Fruit fly (Drosophila melanogaster) whole organism, embryonic: ENCODE data around the gene HP1b.

ENCODE experiments used
- CG10979 ChIP-seq: fragments of 200-800 bp; sonication (Bioruptor generic); optimal IDR thresholded peaks from 2 replicates; lab custom pipeline; 2018; ENCODE audit warnings: missing biosample characterization, mild to moderate bottlenecking, missing genetic modification characterization, moderate library complexity
- CG11723 ChIP-seq: fragments of 200-800 bp; sonication (Bioruptor generic); optimal IDR thresholded peaks from 2 replicates; lab custom pipeline; 2017; ENCODE audit warnings: missing biosample characterization, mild to moderate bottlenecking, missing genetic modification characterization
- CG13894 ChIP-seq: fragments of 200-800 bp; sonication (Bioruptor generic); optimal IDR thresholded peaks from 3 replicates; lab custom pipeline; 2018; ENCODE audit warnings: missing biosample characterization, mild to moderate bottlenecking, missing genetic modification characterization, moderate library complexity
- CG1832 ChIP-seq: fragments of 200-800 bp; sonication (Bioruptor generic); optimal IDR thresholded peaks from 2 replicates; lab custom pipeline; 2017; ENCODE audit warnings: missing biosample characterization, mild to moderate bottlenecking, missing genetic modification characterization, inconsistent platforms
- CG30403 ChIP-seq: fragments of 200-800 bp; sonication (Bioruptor generic); optimal IDR thresholded peaks from 3 replicates; lab custom pipeline; 2016; ENCODE audit warnings: missing biosample characterization, missing genetic modification characterization
- CG31441 ChIP-seq: fragments of 200-800 bp; sonication (Bioruptor generic); IDR thresholded peaks from 2 replicates; pipeline ENCODE4 v1.3.6; 2022; ENCODE audit warnings: missing biosample characterization, missing genetic modification characterization
- CG34224 ChIP-seq: fragments of 200-800 bp; sonication (Bioruptor generic); IDR thresholded peaks from 3 replicates; pipeline ENCODE4 v1.3.6; 2022; ENCODE audit warnings: missing biosample characterization, missing genetic modification characterization; ENCODE audit not compliant: partially characterized antibody
- CG43689 ChIP-seq: fragments of 200-800 bp; sonication (Bioruptor generic); IDR thresholded peaks from 2 replicates; pipeline ENCODE4 v1.3.6; 2022; ENCODE audit warnings: missing biosample characterization, missing genetic modification characterization
- CG6683 ChIP-seq: fragments of 200-800 bp; sonication (Bioruptor generic); optimal IDR thresholded peaks from 2 replicates; lab custom pipeline; 2017; ENCODE audit warnings: missing biosample characterization, mild to moderate bottlenecking, missing genetic modification characterization, missing genetic modification reagents
- CG6854 ChIP-seq: fragments of 200-800 bp; sonication (Bioruptor generic); optimal IDR thresholded peaks from 3 replicates; lab custom pipeline; 2017; ENCODE audit warnings: missing biosample characterization, mild to moderate bottlenecking, missing genetic modification characterization
- CG8388 ChIP-seq: fragments of 200-800 bp; sonication (Bioruptor generic); optimal IDR thresholded peaks from 2 replicates; lab custom pipeline; 2019; ENCODE audit warnings: missing biosample characterization, mild to moderate bottlenecking, missing genetic modification characterization, moderate library complexity
- CG8478 ChIP-seq: fragments of >200 bp; optimal IDR thresholded peaks from 2 replicates; lab custom pipeline; 2018
- CG9215 ChIP-seq: fragments of 200-800 bp; sonication (Bioruptor generic); IDR thresholded peaks from 2 replicates; pipeline ENCODE4 v1.3.6; 2022; ENCODE audit warnings: missing biosample characterization, missing genetic modification characterization
- CHES-1-like ChIP-seq: fragments of 200-800 bp; sonication (Bioruptor generic); optimal IDR thresholded peaks from 2 replicates; lab custom pipeline; 2016; ENCODE audit warnings: missing biosample characterization, missing genetic modification characterization
- CkIIα-i1 ChIP-seq: fragments of 200-800 bp; sonication (Bioruptor generic); IDR thresholded peaks from 2 replicates; pipeline ENCODE4 v1.3.6; 2022; ENCODE audit warnings: missing biosample characterization, missing genetic modification characterization
- CoRest ChIP-seq: fragments of 200-800 bp; sonication (Bioruptor generic); optimal IDR thresholded peaks from 3 replicates; lab custom pipeline; 2018; ENCODE audit warnings: missing biosample characterization, mild to moderate bottlenecking, missing genetic modification characterization, moderate library complexity
- D19A ChIP-seq: fragments of 200-800 bp; optimal IDR thresholded peaks from 3 replicates; lab custom pipeline; 2019; ENCODE audit warnings: missing biosample characterization, mild to moderate bottlenecking, missing genetic modification characterization, moderate library complexity
- D19B ChIP-seq: fragments of 200-800 bp; sonication (Bioruptor generic); optimal IDR thresholded peaks from 2 replicates; lab custom pipeline; 2017; ENCODE audit warnings: missing biosample characterization, mild to moderate bottlenecking, missing genetic modification characterization
- Dp ChIP-seq: fragments of 200-800 bp; sonication (Bioruptor generic); optimal IDR thresholded peaks from 2 replicates; lab custom pipeline; 2018; ENCODE audit warnings: missing biosample characterization, mild to moderate bottlenecking, missing genetic modification characterization, moderate library complexity
- ERR ChIP-seq: fragments of 200-800 bp; sonication (Bioruptor generic); optimal IDR thresholded peaks from 2 replicates; lab custom pipeline; 2016; ENCODE audit warnings: missing biosample characterization, missing genetic modification characterization
- Elba2 ChIP-seq: fragments of 200-800 bp; sonication (Bioruptor generic); optimal IDR thresholded peaks from 3 replicates; lab custom pipeline; 2016; ENCODE audit warnings: missing biosample characterization, missing genetic modification characterization
- Hmx ChIP-seq: fragments of 200-800 bp; sonication (Bioruptor generic); optimal IDR thresholded peaks from 2 replicates; lab custom pipeline; 2016; ENCODE audit warnings: missing biosample characterization, missing genetic modification characterization
- Hsf ChIP-seq: fragments of 200-800 bp; sonication (Bioruptor generic); optimal IDR thresholded peaks from 3 replicates; lab custom pipeline; 2016; ENCODE audit warnings: missing biosample characterization, missing genetic modification characterization
- Max ChIP-seq: fragments of 200-800 bp; sonication (Bioruptor generic); optimal IDR thresholded peaks from 2 replicates; lab custom pipeline; 2016; ENCODE audit warnings: missing biosample characterization, mild to moderate bottlenecking, missing genetic modification characterization
- Mes4 ChIP-seq: fragments of 200-800 bp; sonication (Bioruptor generic); optimal IDR thresholded peaks from 2 replicates; lab custom pipeline; 2016; ENCODE audit warnings: missing biosample characterization, missing genetic modification characterization
- Nf-YC ChIP-seq: fragments of 200-800 bp; optimal IDR thresholded peaks from 3 replicates; lab custom pipeline; 2019; ENCODE audit warnings: missing biosample characterization, mild to moderate bottlenecking, missing genetic modification characterization, moderate library complexity
- NfI ChIP-seq: fragments of 200-800 bp; sonication (Bioruptor generic); optimal IDR thresholded peaks from 3 replicates; lab custom pipeline; 2018; ENCODE audit warnings: missing biosample characterization, mild to moderate bottlenecking, missing genetic modification characterization, moderate library complexity
- Rfx ChIP-seq: fragments of 200-800 bp; sonication (Bioruptor generic); IDR thresholded peaks from 2 replicates; pipeline ENCODE4 v1.3.6; 2022; ENCODE audit warnings: missing biosample characterization, missing genetic modification characterization
- Stat92E ChIP-seq, 3 experiments: fragments of >200 bp in 2 of 3; fragments of 200-800 bp in 1 of 3; sonication (Bioruptor generic) in 1 of 3; optimal IDR thresholded peaks; 2 replicates each; lab custom pipeline; 2017 to 2019; ENCODE audit warnings: missing biosample characterization in 3 of 3, missing genetic modification characterization in 3 of 3, mild to moderate bottlenecking in 1 of 3, moderate library complexity in 1 of 3
- al ChIP-seq: fragments of 200-800 bp; sonication (Bioruptor generic); IDR thresholded peaks from 2 replicates; pipeline ENCODE4 v1.3.6; 2022; ENCODE audit warnings: missing biosample characterization, missing genetic modification characterization
- az2 ChIP-seq: fragments of 200-800 bp; sonication (Bioruptor generic); optimal IDR thresholded peaks from 3 replicates; lab custom pipeline; 2016; ENCODE audit warnings: missing biosample characterization, missing genetic modification characterization
- bab2 ChIP-seq: fragments of 200-800 bp; sonication (Bioruptor generic); optimal IDR thresholded peaks from 2 replicates; lab custom pipeline; 2016; ENCODE audit warnings: missing biosample characterization, missing genetic modification characterization
- dati ChIP-seq: fragments of 200-800 bp; sonication (Bioruptor generic); IDR thresholded peaks from 2 replicates; pipeline ENCODE4 v1.3.6; 2022; ENCODE audit warnings: missing biosample characterization, missing genetic modification characterization
- dmrt11E ChIP-seq: fragments of 200-800 bp; sonication (Bioruptor generic); optimal IDR thresholded peaks from 3 replicates; lab custom pipeline; 2018; ENCODE audit warnings: missing biosample characterization, mild to moderate bottlenecking, missing genetic modification characterization, moderate library complexity
- dmrt99B ChIP-seq: fragments of 200-800 bp; sonication (Bioruptor generic); optimal IDR thresholded peaks from 2 replicates; lab custom pipeline; 2018; ENCODE audit warnings: missing biosample characterization, mild to moderate bottlenecking, missing genetic modification characterization, moderate library complexity
- en ChIP-seq: fragments of 200-800 bp; sonication (Bioruptor generic); optimal IDR thresholded peaks from 2 replicates; lab custom pipeline; 2016; ENCODE audit warnings: missing biosample characterization, missing genetic modification characterization
- eve ChIP-seq, 2 experiments: fragments of >200 bp; optimal IDR thresholded peaks; 2 replicates each; lab custom pipeline; 2017; ENCODE audit warnings: missing biosample characterization in 2 of 2, missing genetic modification characterization in 2 of 2
- fd96Cb ChIP-seq: fragments of 200-800 bp; sonication (Bioruptor generic); optimal IDR thresholded peaks from 2 replicates; lab custom pipeline; 2018; ENCODE audit warnings: missing biosample characterization, mild to moderate bottlenecking, missing genetic modification characterization, moderate library complexity
- fu2 ChIP-seq: fragments of 200-800 bp; sonication (Bioruptor generic); optimal IDR thresholded peaks from 2 replicates; lab custom pipeline; 2016; ENCODE audit warnings: missing biosample characterization, missing genetic modification characterization
- gcm ChIP-seq: fragments of 200-800 bp; sonication (Bioruptor generic); optimal IDR thresholded peaks from 2 replicates; lab custom pipeline; 2019; ENCODE audit warnings: missing biosample characterization, mild to moderate bottlenecking, missing genetic modification characterization, moderate library complexity
- gt ChIP-seq: fragments of 200-800 bp; sonication (Bioruptor generic); IDR thresholded peaks from 2 replicates; pipeline ENCODE4 v1.3.6; 2022; ENCODE audit warnings: missing biosample characterization, missing genetic modification characterization
- her ChIP-seq: fragments of 200-800 bp; sonication (Bioruptor generic); optimal IDR thresholded peaks from 2 replicates; lab custom pipeline; 2016; ENCODE audit warnings: missing biosample characterization, missing genetic modification characterization
- jing ChIP-seq: fragments of 200-800 bp; sonication (Bioruptor generic); optimal IDR thresholded peaks from 2 replicates; lab custom pipeline; 2018; ENCODE audit warnings: missing biosample characterization, mild to moderate bottlenecking, missing genetic modification characterization
- kni ChIP-seq: fragments of 200-800 bp; sonication (Bioruptor generic); optimal IDR thresholded peaks from 3 replicates; lab custom pipeline; 2017; ENCODE audit warnings: mild to moderate bottlenecking, missing biosample characterization, missing genetic modification reagents, missing genetic modification characterization
- nerfin-2 ChIP-seq: fragments of 200-800 bp; sonication (Bioruptor generic); IDR thresholded peaks from 2 replicates; pipeline ENCODE4 v1.3.6; 2022; ENCODE audit warnings: missing biosample characterization, missing genetic modification characterization; ENCODE audit not compliant: partially characterized antibody
- pho ChIP-seq: fragments of 200-800 bp; sonication (Bioruptor generic); optimal IDR thresholded peaks from 2 replicates; lab custom pipeline; 2016; ENCODE audit warnings: missing biosample characterization, missing genetic modification characterization
- phol ChIP-seq: fragments of 200-800 bp; sonication (Bioruptor generic); optimal IDR thresholded peaks from 3 replicates; lab custom pipeline; 2018; ENCODE audit warnings: missing biosample characterization, mild to moderate bottlenecking, missing genetic modification characterization, moderate library complexity
- pita ChIP-seq: fragments of 200-800 bp; sonication (Bioruptor generic); optimal IDR thresholded peaks from 2 replicates; lab custom pipeline; 2017; ENCODE audit warnings: missing biosample characterization, mild to moderate bottlenecking, missing genetic modification characterization
- sens ChIP-seq: fragments of 200-800 bp; sonication (Bioruptor generic); peaks from one replicate; lab custom pipeline; 2016; ENCODE audit warnings: missing biosample characterization, missing genetic modification characterization
- slp2 ChIP-seq: fragments of 200-800 bp; sonication (Bioruptor generic); optimal IDR thresholded peaks from 2 replicates; lab custom pipeline; 2016; ENCODE audit warnings: missing biosample characterization, missing genetic modification characterization
- tup ChIP-seq: fragments of 200-800 bp; sonication (Bioruptor generic); optimal IDR thresholded peaks from 2 replicates; lab custom pipeline; 2016; ENCODE audit warnings: missing biosample characterization, mild to moderate bottlenecking, missing genetic modification characterization, moderate library complexity
- zfh2 ChIP-seq: fragments of 200-800 bp; sonication (Bioruptor generic); optimal IDR thresholded peaks from 2 replicates; lab custom pipeline; 2016; ENCODE audit warnings: missing biosample characterization, missing genetic modification characterization

Gene HP1b

DNA sequence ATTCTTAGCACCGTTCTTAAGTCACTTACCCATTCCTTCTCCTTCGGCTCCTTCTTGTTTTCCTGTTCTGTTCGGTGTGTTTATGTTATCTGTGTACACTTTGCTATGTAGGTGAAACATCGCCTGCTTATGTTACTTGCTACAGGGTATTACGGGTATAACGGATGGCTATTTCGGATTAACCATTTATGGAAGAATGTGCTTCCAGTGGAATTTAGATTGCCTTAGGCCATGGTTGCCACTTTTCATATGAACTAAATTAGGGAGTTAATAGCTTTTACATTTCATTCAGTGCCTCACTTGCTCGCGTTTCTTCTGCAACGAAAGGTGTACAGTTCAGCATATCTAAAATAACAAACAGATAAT lies 32.5 kb upstream of the HP1b start:
- TF ChIP-seq CG34224 (GFP tag; lab: Robert Waterston, UW) (no peak), Stat92E (GFP tag; optimal IDR thresholded peaks at IDR 0.05; lab: Kevin White, UChicago) (no peak), CkIIα-i1 (GFP tag; lab: Robert Waterston, UW) (no peak), kni (GFP tag; lab: Kevin White, UChicago) (peak; percentile 75), bab2 (GFP tag; lab: Kevin White, UChicago) (no peak), Hsf (GFP tag; lab: Kevin White, UChicago) (peak; percentile 31), CHES-1-like (GFP tag; lab: Kevin White, UChicago) (no peak), NfI (GFP tag; lab: Kevin White, UChicago) (peak; percentile 10), gt (no peak), D19B (GFP tag; lab: Kevin White, UChicago) (peak; percentile 70), Elba2 (GFP tag; lab: Kevin White, UChicago) (no peak), CG10979 (tag; lab: Kevin White, UChicago) (peak; percentile 14), CG13894 (tag; lab: Kevin White, UChicago) (no peak), eve (GFP tag; optimal IDR thresholded peaks at IDR 0.05; lab: Kevin White, UChicago) (no peak), jing (GFP tag; lab: Kevin White, UChicago) (peak; percentile 9), Hmx (GFP tag; lab: Kevin White, UChicago) (no peak), al (no peak), CG11723 (GFP tag; lab: Kevin White, UChicago) (no peak), CG8388 (GFP tag; lab: Kevin White, UChicago) (peak; percentile 28), Rfx (GFP tag; lab: Robert Waterston, UW) (no peak), CG43689 (GFP tag; lab: Robert Waterston, UW) (no peak), CG31441 (GFP tag; lab: Robert Waterston, UW) (0 out of 2 replicates have a peak, but pooled peaks have one; percentile 50), CG1832 (GFP tag; lab: Kevin White, UChicago) (no peak), phol (peak; percentile 28), pho (GFP tag; lab: Kevin White, UChicago) (no peak), dati (GFP tag; lab: Robert Waterston, UW) (no peak), Max (GFP tag; lab: Kevin White, UChicago) (no peak), pita (no peak), CoRest (peak; percentile 35), CG6683 (no peak), D19A (tag; lab: Kevin White, UChicago) (peak; percentile 31), az2 (peak; percentile 17), slp2 (GFP tag; lab: Kevin White, UChicago) (peak; percentile 43), dmrt11E (tag; lab: Kevin White, UChicago) (peak; percentile 47), en (GFP tag; lab: Kevin White, UChicago) (no peak), Mes4 (GFP tag; lab: Kevin White, UChicago) (no peak), CG9215 (no peak), sens (peak; percentile 86), nerfin-2 (GFP tag; lab: Robert Waterston, UW) (no peak), gcm (GFP tag; lab: Kevin White, UChicago) (no peak), fu2 (GFP tag; lab: Kevin White, UChicago) (no peak), fd96Cb (tag; lab: Kevin White, UChicago) (peak; percentile 34), zfh2 (GFP tag; lab: Kevin White, UChicago) (no peak), ERR (GFP tag; lab: Kevin White, UChicago) (no peak), CG30403 (GFP tag; lab: Kevin White, UChicago) (peak; percentile 20), Dp (GFP tag; lab: Kevin White, UChicago) (no peak), dmrt99B (peak; percentile 23), her (GFP tag; lab: Kevin White, UChicago) (no peak), CG6854 (GFP tag; lab: Kevin White, UChicago) (no peak), Nf-YC (no peak), tup (GFP tag; lab: Kevin White, UChicago) (no peak), CG8478 (no peak)
